Worm (Caenorhabditis elegans) whole organism, mixed stage, embryonic: ENCODE data around the gene mvb-12.

ENCODE experiments used
- M03D4.4 ChIP-seq: sonication (generic microtip); optimal IDR thresholded peaks from 2 replicates; lab custom pipeline; 2017; ENCODE audit warnings: mild to moderate bottlenecking, missing genetic modification characterization, missing compliant biosample characterization
- blmp-1 ChIP-seq: fragments of 150-350 bp; optimal IDR thresholded peaks from 2 replicates; lab custom pipeline; 2014; ENCODE audit warnings: missing biosample characterization, missing genetic modification characterization
- ceh-39 ChIP-seq: fragments of 150-350 bp; optimal IDR thresholded peaks from 2 replicates; lab custom pipeline; 2014; ENCODE audit warnings: missing biosample characterization, missing genetic modification characterization
- ceh-43 ChIP-seq: fragments of 200-800 bp; sonication (Bioruptor generic); optimal IDR thresholded peaks from 2 replicates; lab custom pipeline; 2018; ENCODE audit warnings: mild to moderate bottlenecking, missing genetic modification characterization, moderate library complexity, missing compliant biosample characterization
- ceh-83 ChIP-seq: fragments of 200-800 bp; sonication (Bioruptor generic); optimal IDR thresholded peaks from 2 replicates; lab custom pipeline; 2018; ENCODE audit warnings: mild to moderate bottlenecking, missing genetic modification characterization, missing compliant biosample characterization
- ces-1 ChIP-seq: fragments of 150-350 bp; optimal IDR thresholded peaks from 2 replicates; lab custom pipeline; 2014; ENCODE audit warnings: missing biosample characterization, missing genetic modification reagents, missing genetic modification characterization
- drap-1 ChIP-seq: fragments of 200-800 bp; sonication (Bioruptor generic); optimal IDR thresholded peaks from 3 replicates; lab custom pipeline; 2018; ENCODE audit warnings: mild to moderate bottlenecking, missing genetic modification characterization, missing compliant biosample characterization
- elt-1 ChIP-seq: sonication (generic microtip); optimal IDR thresholded peaks from 2 replicates; lab custom pipeline; 2017; ENCODE audit warnings: missing genetic modification characterization, mild to moderate bottlenecking, missing compliant biosample characterization, antibody characterized with exemption, moderate library complexity, borderline replicate concordance; ENCODE audit not compliant: insufficient read depth
- elt-3 ChIP-seq: fragments of 150-350 bp; optimal IDR thresholded peaks from 2 replicates; lab custom pipeline; 2014; ENCODE audit warnings: missing biosample characterization, missing genetic modification characterization
- flh-1 ChIP-seq: fragments of 200-800 bp; sonication (Bioruptor generic); optimal IDR thresholded peaks from 2 replicates; lab custom pipeline; 2018; ENCODE audit warnings: mild to moderate bottlenecking, missing genetic modification characterization, moderate library complexity, missing compliant biosample characterization
- hlh-1 ChIP-seq: fragments of 150-350 bp; optimal IDR thresholded peaks from 2 replicates; lab custom pipeline; 2014; ENCODE audit warnings: missing biosample characterization, missing genetic modification reagents, missing genetic modification characterization
- lin-32 ChIP-seq: fragments of 200-800 bp; sonication (Bioruptor generic); optimal IDR thresholded peaks from 2 replicates; lab custom pipeline; 2018; ENCODE audit warnings: mild to moderate bottlenecking, missing genetic modification characterization, missing compliant biosample characterization
- mab-5 ChIP-seq: fragments of 150-350 bp; optimal IDR thresholded peaks from 2 replicates; lab custom pipeline; 2014; ENCODE audit warnings: missing biosample characterization, missing genetic modification characterization
- mep-1 ChIP-seq: fragments of 150-350 bp; optimal IDR thresholded peaks from 2 replicates; lab custom pipeline; 2017; ENCODE audit warnings: missing biosample characterization, missing genetic modification reagents, missing genetic modification characterization, inconsistent platforms
- mls-2 ChIP-seq: sonication (generic microtip); optimal IDR thresholded peaks from 2 replicates; lab custom pipeline; 2016; ENCODE audit warnings: mild to moderate bottlenecking, missing genetic modification characterization, moderate library complexity, missing compliant biosample characterization
- nhr-12 ChIP-seq: fragments of 150-350 bp; optimal IDR thresholded peaks from 2 replicates; lab custom pipeline; 2014; ENCODE audit warnings: missing biosample characterization, missing genetic modification characterization
- nhr-2 ChIP-seq: fragments of 150-350 bp; optimal IDR thresholded peaks from 2 replicates; lab custom pipeline; 2014; ENCODE audit warnings: missing biosample characterization, missing genetic modification characterization
- nhr-237 ChIP-seq: fragments of 150-350 bp; optimal IDR thresholded peaks from 2 replicates; lab custom pipeline; 2014; ENCODE audit warnings: missing biosample characterization, missing genetic modification characterization
- nhr-28 ChIP-seq: fragments of 150-350 bp; optimal IDR thresholded peaks from 2 replicates; lab custom pipeline; 2014; ENCODE audit warnings: missing biosample characterization, missing genetic modification characterization
- pha-4 ChIP-seq: fragments of 150-350 bp; optimal IDR thresholded peaks from 2 replicates; lab custom pipeline; 2018; ENCODE audit warnings: missing biosample characterization, missing genetic modification reagents, missing genetic modification characterization
- sem-2 ChIP-seq: fragments of 200-800 bp; sonication (Bioruptor generic); optimal IDR thresholded peaks from 2 replicates; lab custom pipeline; 2018; ENCODE audit warnings: mild to moderate bottlenecking, missing genetic modification characterization, missing compliant biosample characterization
- snpc-4 ChIP-seq: fragments of 150-350 bp; optimal IDR thresholded peaks from 2 replicates; lab custom pipeline; 2014; ENCODE audit warnings: missing biosample characterization, missing genetic modification characterization
- sptf-1 ChIP-seq: sonication (generic microtip); optimal IDR thresholded peaks from 2 replicates; lab custom pipeline; 2017; ENCODE audit warnings: mild to moderate bottlenecking, missing genetic modification characterization, moderate library complexity, missing compliant biosample characterization
- tbx-8 ChIP-seq: fragments of 200-800 bp; sonication (Bioruptor generic); optimal IDR thresholded peaks from 2 replicates; lab custom pipeline; 2018; ENCODE audit warnings: mild to moderate bottlenecking, missing genetic modification characterization, moderate library complexity, missing compliant biosample characterization
- unc-120 ChIP-seq: sonication (generic microtip); optimal IDR thresholded peaks from 2 replicates; lab custom pipeline; 2017; ENCODE audit warnings: missing genetic modification characterization, missing compliant biosample characterization; ENCODE audit not compliant: poor library complexity, severe bottlenecking
- unc-39 ChIP-seq: fragments of 150-350 bp; optimal IDR thresholded peaks from 2 replicates; lab custom pipeline; 2014; ENCODE audit warnings: missing biosample characterization, missing genetic modification characterization
- unc-62 ChIP-seq: fragments of 150-350 bp; optimal IDR thresholded peaks from 2 replicates; lab custom pipeline; 2014; ENCODE audit warnings: missing biosample characterization, missing genetic modification reagents, missing genetic modification characterization
- zip-8 ChIP-seq: fragments of 150-350 bp; optimal IDR thresholded peaks from 2 replicates; lab custom pipeline; 2014; ENCODE audit warnings: missing biosample characterization, missing genetic modification characterization
- ztf-11 ChIP-seq: fragments of 150-350 bp; optimal IDR thresholded peaks from 2 replicates; lab custom pipeline; 2014; ENCODE audit warnings: missing biosample characterization, missing genetic modification characterization

The mvb-12 gene

ce11 chrIV:7822524-7822923 is 7.8 kb upstream of the mvb-12 start, which contains the start of gene T14A8.2:
T14A8.2 (minus strand) TSS chrIV:7822624.
- TF ChIP-seq ces-1 (GFP tag; lab: Kevin White, UChicago) (no peak), zip-8 (no peak), M03D4.4 (tag; lab: Kevin White, UChicago) (no peak), mab-5 (tag; lab: Kevin White, UChicago) (no peak), lin-32 (GFP tag; lab: Kevin White, UChicago) (no peak), mep-1 (tag; lab: Kevin White, UChicago) (no peak), snpc-4 (tag; lab: Kevin White, UChicago) (no peak), ztf-11 (tag; lab: Kevin White, UChicago) (no peak), ceh-43 (GFP tag; lab: Kevin White, UChicago) (no peak)
- TF ChIP-seq, all 35 proteins: peak for 0

DNA sequence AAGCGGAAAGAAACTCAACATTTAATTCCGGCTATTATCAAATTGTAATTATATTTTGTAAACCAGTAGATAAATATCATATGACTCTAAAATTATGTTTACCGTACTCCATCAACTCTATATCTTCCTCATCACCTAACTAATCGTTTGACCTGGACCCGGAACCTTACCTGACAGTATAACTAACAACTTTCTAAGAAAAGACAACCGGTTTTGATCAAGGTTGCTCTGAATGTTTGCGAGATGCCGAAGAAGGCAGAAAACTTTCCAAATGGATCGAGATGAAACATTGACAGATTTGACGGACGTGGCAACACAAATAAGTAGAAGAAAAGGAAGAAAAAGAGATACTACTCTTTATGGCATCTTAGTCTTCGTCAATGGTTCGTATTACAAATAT is 5.7 kb upstream of the mvb-12 start:
- TF ChIP-seq sem-2 (GFP tag; lab: Kevin White, UChicago), result no peak
- no peak for TF ChIP-seq mls-2 (tag; lab: Kevin White, UChicago)
- TF ChIP-seq zip-8, result no peak
- no peak for TF ChIP-seq pha-4 (tag; lab: Kevin White, UChicago)
- TF ChIP-seq nhr-237 (tag; lab: Kevin White, UChicago), result no peak
- TF ChIP-seq flh-1 (GFP tag; lab: Kevin White, UChicago), result no peak
- no peak for TF ChIP-seq unc-62
- no peak for TF ChIP-seq ceh-83 (GFP tag; lab: Kevin White, UChicago)
- no peak for TF ChIP-seq snpc-4 (tag; lab: Kevin White, UChicago)
- TF ChIP-seq lin-32 (GFP tag; lab: Kevin White, UChicago), result no peak
- no peak for TF ChIP-seq unc-39
- TF ChIP-seq nhr-2 (tag; lab: Kevin White, UChicago), result no peak
- TF ChIP-seq hlh-1 (tag; lab: Kevin White, UChicago), result no peak

DNA sequence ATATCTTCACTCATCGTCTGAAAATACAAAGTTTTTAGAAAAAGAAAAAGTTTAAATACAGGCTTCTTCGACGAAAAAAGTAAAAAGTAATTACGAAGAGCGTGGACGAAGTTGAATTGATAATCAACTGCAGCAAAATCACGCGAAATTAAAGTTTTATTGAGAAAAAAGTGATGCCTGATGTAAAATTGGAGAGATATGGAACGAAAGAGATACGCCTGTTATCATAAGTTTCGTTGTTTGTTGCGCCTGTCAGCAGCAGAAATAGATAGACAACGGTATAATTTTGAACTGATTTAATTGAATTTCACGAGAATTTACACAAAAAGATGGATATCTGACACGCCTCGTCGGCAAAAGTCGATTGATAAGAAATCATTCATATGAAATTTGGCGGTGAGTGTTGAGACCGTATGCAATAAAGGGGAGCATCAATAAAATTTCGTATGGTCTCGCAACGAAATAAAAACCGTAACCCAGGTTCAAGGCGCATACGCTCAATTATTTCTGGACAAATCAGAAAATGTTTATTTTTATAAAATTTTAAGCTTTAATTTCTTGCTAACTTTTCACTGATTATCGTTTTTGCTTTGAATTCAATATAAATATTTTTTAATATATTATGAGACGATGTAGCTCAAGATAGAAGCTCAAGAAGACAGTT is 918 bp upstream of the mvb-12 start, which contains the start of gene C06A6.4:
Gene C06A6.4, minus strand, starts transcription at position 24 of the 664 bp plus-strand sequence.
- no peak for TF ChIP-seq mab-5 (tag; lab: Kevin White, UChicago)
- TF ChIP-seq unc-39, result no peak
- no peak for TF ChIP-seq hlh-1 (tag; lab: Kevin White, UChicago)
- TF ChIP-seq, all 35 proteins: peak for 0

DNA sequence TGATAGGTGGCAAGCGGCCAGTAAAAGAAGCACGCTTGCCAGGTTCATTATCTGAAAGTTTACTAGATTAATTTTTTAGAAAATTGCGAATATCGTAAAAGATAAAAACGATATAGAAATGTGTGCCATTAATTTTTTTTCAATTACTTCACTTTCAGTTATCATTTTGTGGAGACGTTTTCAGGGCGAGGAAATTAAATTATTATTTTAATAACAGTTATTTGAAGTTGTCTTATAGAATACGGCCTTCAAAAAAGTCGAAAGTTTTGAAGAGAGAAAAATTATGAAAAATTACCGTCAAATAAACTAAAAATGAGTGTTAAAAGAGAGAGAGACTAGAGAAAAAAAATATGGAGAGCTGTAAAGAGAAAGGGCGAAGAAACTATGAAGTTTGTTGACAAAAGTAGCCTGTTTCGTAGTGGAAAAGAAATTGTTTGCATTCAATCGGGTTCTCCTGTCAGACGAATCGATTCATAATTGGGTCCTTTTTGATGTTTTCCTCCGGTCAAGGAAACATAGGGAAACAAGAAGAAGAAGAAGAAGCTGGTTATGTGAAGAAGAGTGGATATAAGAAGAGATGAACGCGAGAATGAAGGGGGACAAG is 4.4 kb downstream of the mvb-12 start, which contains the start of gene erp-44.2:
Gene erp-44.2, minus strand, starts transcription at position 51 of the 604 bp plus-strand sequence.
- TF ChIP-seq elt-1 (tag; lab: Kevin White, UChicago) (no peak), ceh-83 (GFP tag; lab: Kevin White, UChicago) (no peak), unc-39 (no peak), ceh-43 (GFP tag; lab: Kevin White, UChicago) (no peak), nhr-12 (tag; lab: Kevin White, UChicago) (no peak), M03D4.4 (tag; lab: Kevin White, UChicago) (no peak), unc-120 (tag; lab: Kevin White, UChicago) (no peak), sptf-1 (no peak), ceh-39 (tag; lab: Kevin White, UChicago) (no peak), drap-1 (GFP tag; lab: Kevin White, UChicago) (no peak), sem-2 (GFP tag; lab: Kevin White, UChicago) (no peak), nhr-28 (tag; lab: Kevin White, UChicago) (no peak)

- TF ChIP-seq mls-2 (tag; lab: Kevin White, UChicago) (peak; percentile 20), elt-3 (no peak), ztf-11 (tag; lab: Kevin White, UChicago) (no peak), ceh-39 (tag; lab: Kevin White, UChicago) (peak; percentile 23), mep-1 (tag; lab: Kevin White, UChicago) (peak; percentile 15), nhr-2 (tag; lab: Kevin White, UChicago) (peak; percentile 88), blmp-1 (no peak), tbx-8 (GFP tag; lab: Kevin White, UChicago) (no peak), unc-62 (no peak)
These were observed 5.7 kb downstream of the mvb-12 start for ce11 chrIV:7836030-7836429.
